Worm (Caenorhabditis elegans): ENCODE results near the gene hst-1.

DNA sequence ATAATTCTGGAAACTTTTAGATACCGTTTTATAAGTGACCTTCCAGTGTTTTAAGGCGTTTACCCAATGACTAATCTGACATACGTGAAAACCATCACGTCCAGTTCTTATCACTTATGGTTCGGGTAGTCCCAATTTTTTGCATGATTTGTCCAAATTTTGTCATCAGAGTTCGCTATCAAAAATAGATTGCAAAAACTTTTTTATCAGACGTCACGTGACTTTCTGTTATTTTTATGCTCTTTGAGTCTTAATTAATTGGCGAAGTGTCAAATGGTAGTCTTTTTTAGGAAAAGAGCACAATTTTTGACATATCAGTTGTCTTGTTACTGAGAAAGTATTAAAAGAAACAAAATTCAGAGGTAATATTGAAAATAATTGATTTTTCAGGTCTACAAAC lies 38.3 kb upstream of the hst-1 start:
- TF ChIP-seq elt-3 (tag; optimal IDR thresholded peaks at IDR 0.05) = no peak
- no peak for TF ChIP-seq lsy-2 (tag; optimal IDR thresholded peaks at IDR 0.05)
